Fruit fly (Drosophila melanogaster) whole organism, embryonic: ENCODE measurements around the gene CG31089.

ENCODE experiments used
- BEAF-32 ChIP-seq: fragments of 200-800 bp; sonication (Bioruptor generic); optimal IDR thresholded peaks from 3 replicates; lab custom pipeline; 2017; ENCODE audit warnings: missing biosample characterization, missing genetic modification characterization, mild to moderate bottlenecking, moderate library complexity, missing genetic modification reagents
- Blimp-1 ChIP-seq: fragments of 200-800 bp; sonication (Bioruptor generic); optimal IDR thresholded peaks from 3 replicates; lab custom pipeline; 2018; ENCODE audit warnings: missing biosample characterization, missing genetic modification characterization, mild to moderate bottlenecking, moderate library complexity, missing genetic modification reagents
- C15 ChIP-seq: fragments of 200-800 bp; sonication (Bioruptor generic); IDR thresholded peaks from 3 replicates; pipeline ENCODE4 v1.3.6; 2022; ENCODE audit warnings: missing biosample characterization, missing genetic modification characterization
- CG10209 ChIP-seq: fragments of 200-800 bp; sonication (Bioruptor generic); optimal IDR thresholded peaks from 3 replicates; lab custom pipeline; 2017; ENCODE audit warnings: missing biosample characterization, mild to moderate bottlenecking, missing genetic modification characterization, missing genetic modification reagents
- CG11696 ChIP-seq: fragments of 200-800 bp; sonication (Bioruptor generic); IDR thresholded peaks from 2 replicates; pipeline ENCODE4 v1.3.6; 2022; ENCODE audit warnings: missing biosample characterization, missing genetic modification characterization
- CG12942 ChIP-seq: fragments of 200-800 bp; sonication (Bioruptor generic); optimal IDR thresholded peaks from 3 replicates; lab custom pipeline; 2016; ENCODE audit warnings: missing biosample characterization, missing genetic modification characterization
- CG14014 ChIP-seq: fragments of 200-800 bp; sonication (Bioruptor generic); IDR thresholded peaks from 2 replicates; pipeline ENCODE4 v1.3.6; 2022; ENCODE audit warnings: missing biosample characterization, missing genetic modification characterization
- CG14965 ChIP-seq: fragments of 200-800 bp; sonication (Bioruptor generic); optimal IDR thresholded peaks from 2 replicates; lab custom pipeline; 2016; ENCODE audit warnings: missing biosample characterization, missing genetic modification characterization, borderline replicate concordance
- CG1792 ChIP-seq: fragments of 200-800 bp; sonication (Bioruptor generic); optimal IDR thresholded peaks from 2 replicates; lab custom pipeline; 2016; ENCODE audit warnings: missing biosample characterization, missing genetic modification characterization
- CG18599 ChIP-seq: fragments of 200-800 bp; sonication (Bioruptor generic); optimal IDR thresholded peaks from 3 replicates; lab custom pipeline; 2017; ENCODE audit warnings: missing biosample characterization, missing genetic modification characterization, mild to moderate bottlenecking, moderate library complexity, missing genetic modification reagents
- CG2202 ChIP-seq: fragments of 200-800 bp; sonication (Bioruptor generic); optimal IDR thresholded peaks from 2 replicates; lab custom pipeline; 2018; ENCODE audit warnings: missing biosample characterization, mild to moderate bottlenecking, missing genetic modification characterization
- CG2889 ChIP-seq: fragments of 200-800 bp; sonication (Bioruptor generic); IDR thresholded peaks from 3 replicates; pipeline ENCODE4 v1.3.6; 2022; ENCODE audit warnings: missing biosample characterization, missing genetic modification characterization
- CG3163 ChIP-seq: fragments of 200-800 bp; sonication (Bioruptor generic); optimal IDR thresholded peaks from 3 replicates; lab custom pipeline; 2016; ENCODE audit warnings: missing biosample characterization, missing genetic modification characterization
- CG3847 ChIP-seq: fragments of 200-800 bp; sonication (Bioruptor generic); IDR thresholded peaks from 2 replicates; pipeline ENCODE4 v1.3.6; 2022; ENCODE audit warnings: missing biosample characterization, missing genetic modification characterization
- CG4707 ChIP-seq: fragments of 200-800 bp; sonication (Bioruptor generic); optimal IDR thresholded peaks from 2 replicates; lab custom pipeline; 2018; ENCODE audit warnings: missing biosample characterization, mild to moderate bottlenecking, missing genetic modification characterization, moderate library complexity
- CG6791 ChIP-seq: fragments of 200-800 bp; sonication (Bioruptor generic); IDR thresholded peaks from 3 replicates; pipeline ENCODE4 v1.3.6; 2022; ENCODE audit warnings: missing biosample characterization, missing genetic modification characterization; ENCODE audit not compliant: partially characterized antibody
- CG6854 ChIP-seq: fragments of 200-800 bp; sonication (Bioruptor generic); optimal IDR thresholded peaks from 3 replicates; lab custom pipeline; 2017; ENCODE audit warnings: missing biosample characterization, mild to moderate bottlenecking, missing genetic modification characterization
- CG7786 ChIP-seq: fragments of 200-800 bp; sonication (Bioruptor generic); optimal IDR thresholded peaks from 2 replicates; lab custom pipeline; 2016; ENCODE audit warnings: missing biosample characterization, missing genetic modification characterization
- CG9932 ChIP-seq: fragments of 200-800 bp; sonication (Bioruptor generic); IDR thresholded peaks from 2 replicates; pipeline ENCODE4 v1.3.6; 2022; ENCODE audit warnings: missing biosample characterization, missing genetic modification characterization
- Fer1 ChIP-seq: fragments of 200-800 bp; sonication (Bioruptor generic); optimal IDR thresholded peaks from 2 replicates; lab custom pipeline; 2017; ENCODE audit warnings: missing biosample characterization, mild to moderate bottlenecking, missing genetic modification characterization
- H15 ChIP-seq: fragments of 200-800 bp; sonication (Bioruptor generic); IDR thresholded peaks from 3 replicates; pipeline ENCODE4 v1.3.6; 2022; ENCODE audit warnings: missing biosample characterization, missing genetic modification characterization
- HLH4C ChIP-seq: fragments of 200-800 bp; sonication (Bioruptor generic); IDR thresholded peaks from 3 replicates; pipeline ENCODE4 v1.3.6; 2022; ENCODE audit warnings: missing biosample characterization, missing genetic modification characterization; ENCODE audit not compliant: partially characterized antibody
- HmgZ ChIP-seq: fragments of 200-800 bp; sonication (Bioruptor generic); optimal IDR thresholded peaks from 2 replicates; lab custom pipeline; 2018; ENCODE audit warnings: missing biosample characterization, mild to moderate bottlenecking, missing genetic modification characterization
- Jarid2 ChIP-seq: fragments of 200-800 bp; sonication (Bioruptor generic); optimal IDR thresholded peaks from 3 replicates; lab custom pipeline; 2017; ENCODE audit warnings: mild to moderate bottlenecking, missing biosample characterization, missing genetic modification reagents, missing genetic modification characterization
- MESR4 ChIP-seq: fragments of 200-800 bp; sonication (Bioruptor generic); optimal IDR thresholded peaks from 2 replicates; lab custom pipeline; 2018; ENCODE audit warnings: missing biosample characterization, mild to moderate bottlenecking, missing genetic modification characterization, moderate library complexity
- Poxn ChIP-seq: fragments of 200-800 bp; sonication (Bioruptor generic); IDR thresholded peaks from 2 replicates; pipeline ENCODE4 v1.3.6; 2022; ENCODE audit warnings: missing biosample characterization, missing genetic modification characterization
- Usf ChIP-seq: fragments of 200-800 bp; sonication (Bioruptor generic); optimal IDR thresholded peaks from 2 replicates; lab custom pipeline; 2017; ENCODE audit warnings: missing genotype, missing biosample characterization, missing genetic modification characterization
- Vsx1 ChIP-seq: fragments of 200-800 bp; sonication (Bioruptor generic); optimal IDR thresholded peaks from 2 replicates; lab custom pipeline; 2017; ENCODE audit warnings: missing biosample characterization, mild to moderate bottlenecking, missing genetic modification characterization, missing genetic modification reagents
- Xrp1 ChIP-seq: fragments of 200-800 bp; sonication (Bioruptor generic); IDR thresholded peaks from 2 replicates; pipeline ENCODE4 v1.3.6; 2022; ENCODE audit warnings: missing biosample characterization, missing genetic modification characterization
- aop ChIP-seq: fragments of 200-800 bp; sonication (Bioruptor generic); IDR thresholded peaks from 2 replicates; pipeline ENCODE4 v1.3.6; 2022; ENCODE audit warnings: missing biosample characterization, missing genetic modification characterization
- cato ChIP-seq: fragments of 200-800 bp; sonication (Bioruptor generic); optimal IDR thresholded peaks from 2 replicates; lab custom pipeline; 2016; ENCODE audit warnings: missing biosample characterization, missing genetic modification characterization, borderline replicate concordance
- chm ChIP-seq: fragments of 200-800 bp; sonication (Bioruptor generic); IDR thresholded peaks from 2 replicates; pipeline ENCODE4 v1.3.6; 2022; ENCODE audit warnings: missing biosample characterization, missing genetic modification characterization
- da ChIP-seq: fragments of 200-800 bp; sonication (Bioruptor generic); optimal IDR thresholded peaks from 2 replicates; lab custom pipeline; 2016; ENCODE audit warnings: missing biosample characterization, missing genetic modification characterization
- dmrt99B ChIP-seq: fragments of 200-800 bp; sonication (Bioruptor generic); optimal IDR thresholded peaks from 2 replicates; lab custom pipeline; 2018; ENCODE audit warnings: missing biosample characterization, mild to moderate bottlenecking, missing genetic modification characterization, moderate library complexity
- fd96Cb ChIP-seq: fragments of 200-800 bp; sonication (Bioruptor generic); optimal IDR thresholded peaks from 2 replicates; lab custom pipeline; 2018; ENCODE audit warnings: missing biosample characterization, mild to moderate bottlenecking, missing genetic modification characterization, moderate library complexity
- gfzf ChIP-seq: fragments of 200-800 bp; sonication (Bioruptor generic); optimal IDR thresholded peaks from 2 replicates; lab custom pipeline; 2016; ENCODE audit warnings: missing biosample characterization, mild to moderate bottlenecking, missing genetic modification characterization, moderate library complexity
- grau ChIP-seq: fragments of 200-800 bp; optimal IDR thresholded peaks from 3 replicates; lab custom pipeline; 2019; ENCODE audit warnings: missing biosample characterization, mild to moderate bottlenecking, missing genetic modification characterization, moderate library complexity
- gsb ChIP-seq: fragments of 200-800 bp; sonication (Bioruptor generic); IDR thresholded peaks from 2 replicates; pipeline ENCODE4 v1.3.6; 2022; ENCODE audit warnings: missing biosample characterization, missing genetic modification characterization
- insv ChIP-seq, 2 experiments: fragments of 200-800 bp; sonication (Bioruptor generic); optimal IDR thresholded peaks; 3 replicates each; lab custom pipeline; 2016 to 2018; ENCODE audit warnings: missing biosample characterization in 2 of 2, missing genetic modification characterization in 2 of 2
- inv ChIP-seq: fragments of 200-800 bp; sonication (Bioruptor generic); IDR thresholded peaks from 2 replicates; pipeline ENCODE4 v1.3.6; 2022; ENCODE audit warnings: missing biosample characterization, missing genetic modification characterization; ENCODE audit not compliant: partially characterized antibody
- jigr1 ChIP-seq: fragments of 200-800 bp; sonication (Bioruptor generic); IDR thresholded peaks from 3 replicates; pipeline ENCODE4 v1.3.6; 2022; ENCODE audit warnings: missing biosample characterization, missing genetic modification characterization
- knrl ChIP-seq: fragments of 200-800 bp; sonication (Bioruptor generic); IDR thresholded peaks from 3 replicates; pipeline ENCODE4 v1.3.6; 2022; ENCODE audit warnings: missing biosample characterization, missing genetic modification characterization; ENCODE audit not compliant: partially characterized antibody
- lab ChIP-seq: fragments of 200-800 bp; sonication (Bioruptor generic); optimal IDR thresholded peaks from 3 replicates; lab custom pipeline; 2017; ENCODE audit warnings: missing biosample characterization, missing genetic modification characterization, mild to moderate bottlenecking, moderate library complexity, missing genetic modification reagents
- maf-S ChIP-seq: fragments of 200-800 bp; sonication (Bioruptor generic); optimal IDR thresholded peaks from 2 replicates; lab custom pipeline; 2016; ENCODE audit warnings: missing biosample characterization, missing genetic modification characterization
- nerfin-2 ChIP-seq: fragments of 200-800 bp; sonication (Bioruptor generic); IDR thresholded peaks from 2 replicates; pipeline ENCODE4 v1.3.6; 2022; ENCODE audit warnings: missing biosample characterization, missing genetic modification characterization; ENCODE audit not compliant: partially characterized antibody
- pzg ChIP-seq: fragments of 200-800 bp; sonication (Bioruptor generic); optimal IDR thresholded peaks from 3 replicates; lab custom pipeline; 2018; ENCODE audit warnings: missing biosample characterization, mild to moderate bottlenecking, missing genetic modification characterization, moderate library complexity
- ro ChIP-seq: fragments of 200-800 bp; sonication (Bioruptor generic); IDR thresholded peaks from 2 replicates; pipeline ENCODE4 v1.3.6; 2022; ENCODE audit warnings: missing biosample characterization, missing genetic modification characterization
- sc ChIP-seq, 3 experiments: fragments of >200 bp in 2 of 3; fragments of 200-800 bp in 1 of 3; sonication (Bioruptor generic) in 1 of 3; optimal IDR thresholded peaks; 2 replicates in 2 of 3; 3 replicates in 1 of 3; lab custom pipeline; 2017; ENCODE audit warnings: mild to moderate bottlenecking in 1 of 3, missing biosample characterization in 1 of 3, missing genetic modification characterization in 1 of 3, missing genetic modification reagents in 1 of 3
- schlank ChIP-seq: fragments of 200-800 bp; sonication (Bioruptor generic); optimal IDR thresholded peaks from 2 replicates; lab custom pipeline; 2018; ENCODE audit warnings: missing biosample characterization, mild to moderate bottlenecking, missing genetic modification characterization
- stwl ChIP-seq: fragments of 200-800 bp; sonication (Bioruptor generic); optimal IDR thresholded peaks from 3 replicates; lab custom pipeline; 2018; ENCODE audit warnings: missing biosample characterization, mild to moderate bottlenecking, missing genetic modification characterization, moderate library complexity

The CG31089 gene

DNA sequence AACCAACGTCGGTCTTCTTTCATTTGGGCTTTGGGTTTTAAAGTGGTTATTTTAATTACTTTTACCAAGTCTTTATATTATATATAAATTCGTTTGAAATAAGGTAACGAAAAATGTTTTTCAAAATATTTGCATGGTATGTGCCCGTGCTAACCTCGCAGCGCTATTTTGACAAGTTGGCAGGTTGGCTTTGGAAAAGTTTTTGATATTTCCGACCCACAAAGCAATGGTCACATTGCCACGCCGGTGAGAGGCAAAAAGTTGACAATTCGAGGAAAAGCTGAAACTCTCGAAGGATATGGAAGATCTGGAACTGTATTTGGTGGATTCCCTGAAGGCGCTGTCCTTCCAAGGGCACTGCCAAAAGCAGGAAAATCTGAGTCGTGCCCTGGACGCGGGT, 9.2 kb upstream of the CG31089 start, which contains the start of gene CG5913 (continued):
- TF ChIP-seq inv (GFP tag; lab: Robert Waterston, UW) (no peak), lab (GFP tag; lab: Kevin White, UChicago) (no peak), stwl (tag; lab: Kevin White, UChicago) (peak; percentile 94), BEAF-32 (peak; percentile 24), nerfin-2 (GFP tag; lab: Robert Waterston, UW) (no peak), CG2202 (tag; lab: Kevin White, UChicago) (no peak), CG6791 (GFP tag; lab: Robert Waterston, UW) (0 out of 3 replicates have a peak, but pooled peaks have one; percentile 25), da (GFP tag; lab: Kevin White, UChicago) (no peak), sc (optimal IDR thresholded peaks at IDR 0.05; lab: Kevin White, UChicago) (no peak), sc (GFP tag; optimal IDR thresholded peaks at IDR 0.05; lab: Kevin White, UChicago) (no peak), chm (GFP tag; lab: Robert Waterston, UW) (no peak), ro (GFP tag; lab: Robert Waterston, UW) (no peak), CG14965 (GFP tag; lab: Kevin White, UChicago) (no peak), CG14014 (no peak), CG9932 (GFP tag; lab: Robert Waterston, UW) (no peak), jigr1 (GFP tag; lab: Robert Waterston, UW) (no peak), CG11696 (GFP tag; lab: Robert Waterston, UW) (no peak), Vsx1 (no peak), fd96Cb (no peak), Xrp1 (GFP tag; lab: Robert Waterston, UW) (no peak), CG3847 (GFP tag; lab: Robert Waterston, UW) (peak; percentile 53), insv (GFP tag; optimal IDR thresholded peaks at IDR 0.05; lab: Kevin White, UChicago) (no peak), CG3163 (GFP tag; lab: Kevin White, UChicago) (no peak), CG4707 (GFP tag; lab: Kevin White, UChicago) (no peak), maf-S (no peak), H15 (no peak), CG6854 (GFP tag; lab: Kevin White, UChicago) (no peak), gfzf (GFP tag; lab: Kevin White, UChicago) (peak; percentile 85), C15 (GFP tag; lab: Robert Waterston, UW) (no peak), HLH4C (GFP tag; lab: Robert Waterston, UW) (no peak), CG12942 (GFP tag; lab: Kevin White, UChicago) (no peak), Blimp-1 (GFP tag; lab: Kevin White, UChicago) (no peak), CG18599 (GFP tag; lab: Kevin White, UChicago) (no peak), aop (GFP tag; lab: Robert Waterston, UW) (no peak), gsb (GFP tag; lab: Robert Waterston, UW) (no peak), Jarid2 (GFP tag; lab: Kevin White, UChicago) (no peak), knrl (GFP tag; lab: Robert Waterston, UW) (no peak; the same call in 2 of the 3 replicates), Fer1 (GFP tag; lab: Kevin White, UChicago) (no peak), cato (no peak), pzg (GFP tag; lab: Kevin White, UChicago) (peak; percentile 84), grau (tag; lab: Kevin White, UChicago) (no peak), schlank (tag; lab: Kevin White, UChicago) (no peak), MESR4 (GFP tag; lab: Kevin White, UChicago) (peak; percentile 66), dmrt99B (tag; lab: Kevin White, UChicago) (no peak), CG2889 (GFP tag; lab: Robert Waterston, UW) (no peak), CG1792 (no peak), Usf (GFP tag; lab: Kevin White, UChicago) (no peak), HmgZ (tag; lab: Kevin White, UChicago) (peak; percentile 47), CG7786 (GFP tag; lab: Kevin White, UChicago) (no peak), CG10209 (no peak), Poxn (GFP tag; lab: Robert Waterston, UW) (no peak)
